Worm (Caenorhabditis elegans) whole organism, late embryonic: ENCODE results near the gene C45B11.9.
A peak's percentile ranks its signal among the peaks of the same experiment; 100 is the strongest.

Experiments
- C08G9.2 ChIP-seq: sonication (generic microtip); optimal IDR thresholded peaks from 2 replicates; lab custom pipeline; 2016; ENCODE audit warnings: mild to moderate bottlenecking, missing genetic modification characterization, moderate library complexity, missing compliant biosample characterization
- K09A11.1 ChIP-seq: sonication (generic microtip); optimal IDR thresholded peaks from 2 replicates; lab custom pipeline; 2017; ENCODE audit warnings: antibody characterized with exemption, mild to moderate bottlenecking, missing genetic modification characterization, missing compliant biosample characterization; ENCODE audit not compliant: insufficient read depth
- T23F11.4 ChIP-seq: fragments of 200-800 bp; sonication (Bioruptor generic); optimal IDR thresholded peaks from 2 replicates; lab custom pipeline; 2018; ENCODE audit warnings: mild to moderate bottlenecking, missing genetic modification characterization, missing compliant biosample characterization
- ahr-1 ChIP-seq: sonication (generic microtip); optimal IDR thresholded peaks from 2 replicates; lab custom pipeline; 2016; ENCODE audit warnings: missing genetic modification characterization, missing compliant biosample characterization
- ama-1 ChIP-seq: fragments of 150-350 bp; optimal IDR thresholded peaks from 2 replicates; lab custom pipeline; 2014
- ceh-14 ChIP-seq: sonication (generic microtip); optimal IDR thresholded peaks from 2 replicates; lab custom pipeline; 2016; ENCODE audit warnings: missing genotype, missing genetic modification characterization, missing compliant biosample characterization
- ceh-19 ChIP-seq: fragments of 200-800 bp; sonication (Bioruptor generic); optimal IDR thresholded peaks from 2 replicates; lab custom pipeline; 2018; ENCODE audit warnings: mild to moderate bottlenecking, missing genetic modification characterization, missing compliant biosample characterization
- ceh-30 ChIP-seq: fragments of 150-350 bp; optimal IDR thresholded peaks from 2 replicates; lab custom pipeline; 2014; ENCODE audit warnings: missing biosample characterization, missing genetic modification characterization
- ceh-31 ChIP-seq: sonication (generic microtip); optimal IDR thresholded peaks from 2 replicates; lab custom pipeline; 2016; ENCODE audit warnings: missing genetic modification characterization, missing compliant biosample characterization
- ceh-34 ChIP-seq: sonication (generic microtip); optimal IDR thresholded peaks from 2 replicates; lab custom pipeline; 2016; ENCODE audit warnings: mild to moderate bottlenecking, missing genetic modification characterization, missing compliant biosample characterization
- ceh-45 ChIP-seq: fragments of 200-800 bp; sonication (Bioruptor generic); IDR thresholded peaks from 2 replicates; pipeline ENCODE4 v1.3.6; 2022; ENCODE audit warnings: missing genetic modification reagents, missing genetic modification characterization, missing compliant biosample characterization
- ceh-48 ChIP-seq: sonication (generic microtip); optimal IDR thresholded peaks from 2 replicates; lab custom pipeline; 2016; ENCODE audit warnings: missing genetic modification characterization, inconsistent platforms, missing compliant biosample characterization
- che-1 ChIP-seq: sonication (generic microtip); optimal IDR thresholded peaks from 2 replicates; lab custom pipeline; 2016; ENCODE audit warnings: mild to moderate bottlenecking, missing genetic modification characterization, missing compliant biosample characterization
- dmd-4 ChIP-seq: sonication (generic microtip); optimal IDR thresholded peaks from 2 replicates; lab custom pipeline; 2016; ENCODE audit warnings: borderline replicate concordance, missing genetic modification characterization, missing compliant biosample characterization
- dve-1 ChIP-seq: sonication (generic microtip); optimal IDR thresholded peaks from 2 replicates; lab custom pipeline; 2017; ENCODE audit warnings: antibody characterized with exemption, mild to moderate bottlenecking, missing genetic modification characterization, missing compliant biosample characterization
- elt-2 ChIP-seq: sonication (generic microtip); optimal IDR thresholded peaks from 2 replicates; lab custom pipeline; 2016; ENCODE audit warnings: missing genetic modification reagents, missing genetic modification characterization, missing compliant biosample characterization
- eyg-1 ChIP-seq: sonication (generic microtip); optimal IDR thresholded peaks from 2 replicates; lab custom pipeline; 2016; ENCODE audit warnings: missing genotype, missing genetic modification characterization, missing compliant biosample characterization
- fkh-6 ChIP-seq: sonication (generic microtip); optimal IDR thresholded peaks from 2 replicates; lab custom pipeline; 2016; ENCODE audit warnings: missing genetic modification characterization, missing compliant biosample characterization
- gmeb-2 ChIP-seq: sonication (generic microtip); optimal IDR thresholded peaks from 2 replicates; lab custom pipeline; 2016; ENCODE audit warnings: missing genetic modification characterization, inconsistent platforms, missing compliant biosample characterization
- hlh-13 ChIP-seq: fragments of 200-800 bp; sonication (Bioruptor generic); optimal IDR thresholded peaks from 2 replicates; lab custom pipeline; 2018; ENCODE audit warnings: mild to moderate bottlenecking, missing genetic modification characterization, missing compliant biosample characterization
- hlh-30 ChIP-seq: sonication (generic microtip); optimal IDR thresholded peaks from 2 replicates; lab custom pipeline; 2017; ENCODE audit warnings: antibody characterized with exemption, missing genetic modification characterization, missing compliant biosample characterization; ENCODE audit not compliant: insufficient read depth
- lin-11 ChIP-seq: fragments of 200-800 bp; sonication (Bioruptor generic); optimal IDR thresholded peaks from 2 replicates; lab custom pipeline; 2018; ENCODE audit warnings: mild to moderate bottlenecking, missing genetic modification characterization, missing compliant biosample characterization
- madf-2 ChIP-seq: sonication (generic microtip); optimal IDR thresholded peaks from 2 replicates; lab custom pipeline; 2017; ENCODE audit warnings: missing genetic modification characterization, missing compliant biosample characterization
- mec-3 ChIP-seq: sonication (generic microtip); optimal IDR thresholded peaks from 2 replicates; lab custom pipeline; 2016; ENCODE audit warnings: borderline replicate concordance, missing genetic modification characterization, missing compliant biosample characterization
- nfya-1 ChIP-seq: sonication (generic microtip); optimal IDR thresholded peaks from 2 replicates; lab custom pipeline; 2017; ENCODE audit warnings: missing genetic modification characterization, mild to moderate bottlenecking, missing compliant biosample characterization, antibody characterized with exemption, moderate library complexity
- nhr-11 ChIP-seq: fragments of 150-350 bp; optimal IDR thresholded peaks from 2 replicates; lab custom pipeline; 2014; ENCODE audit warnings: missing biosample characterization, missing genetic modification characterization
- npax-4 ChIP-seq: sonication (generic microtip); optimal IDR thresholded peaks from 2 replicates; lab custom pipeline; 2016; ENCODE audit warnings: missing genetic modification characterization, missing compliant biosample characterization
- pag-3 ChIP-seq: sonication (generic microtip); optimal IDR thresholded peaks from 2 replicates; lab custom pipeline; 2016; ENCODE audit warnings: missing compliant biosample characterization, missing genetic modification characterization, borderline replicate concordance
- pqm-1 ChIP-seq: sonication (generic microtip); optimal IDR thresholded peaks from 2 replicates; lab custom pipeline; 2016; ENCODE audit warnings: missing genetic modification characterization, missing compliant biosample characterization
- pros-1 ChIP-seq: fragments of 150-350 bp; optimal IDR thresholded peaks from 2 replicates; lab custom pipeline; 2014; ENCODE audit warnings: missing biosample characterization, missing genetic modification reagents, missing genetic modification characterization
- rnt-1 ChIP-seq: sonication (generic microtip); optimal IDR thresholded peaks from 2 replicates; lab custom pipeline; 2016; ENCODE audit warnings: missing genetic modification characterization, missing compliant biosample characterization
- sdc-2 ChIP-seq: sonication (generic microtip); optimal IDR thresholded peaks from 2 replicates; lab custom pipeline; 2016; ENCODE audit warnings: missing genotype, missing genetic modification characterization, missing compliant biosample characterization
- sox-2 ChIP-seq: fragments of 200-800 bp; sonication (Bioruptor generic); IDR thresholded peaks from 2 replicates; pipeline ENCODE4 v1.3.6; 2022; ENCODE audit warnings: missing genetic modification reagents, missing genetic modification characterization, missing compliant biosample characterization
- sox-4 ChIP-seq: sonication (generic microtip); optimal IDR thresholded peaks from 2 replicates; lab custom pipeline; 2017; ENCODE audit warnings: mild to moderate bottlenecking, missing genetic modification characterization, inconsistent platforms, missing compliant biosample characterization
- tbx-2 ChIP-seq: sonication (generic microtip); optimal IDR thresholded peaks from 2 replicates; lab custom pipeline; 2016; ENCODE audit warnings: missing genetic modification characterization, missing compliant biosample characterization
- tbx-7 ChIP-seq: sonication (generic microtip); optimal IDR thresholded peaks from 2 replicates; lab custom pipeline; 2016; ENCODE audit warnings: missing genotype, missing genetic modification characterization, missing compliant biosample characterization
- unc-3 ChIP-seq, 2 experiments: fragments of 200-800 bp in 1 of 2; sonication (Bioruptor generic) in 1 of 2; sonication (generic microtip) in 1 of 2; conservative IDR thresholded peaks in 1 of 2; optimal IDR thresholded peaks in 1 of 2; 2 replicates each; pipeline versions ENCODE4 v1.3.6 to Lab custom; 2016 to 2022; ENCODE audit warnings: missing compliant biosample characterization in 2 of 2, missing genetic modification characterization in 2 of 2, missing genetic modification reagents in 1 of 2
- unc-42 ChIP-seq: sonication (generic microtip); optimal IDR thresholded peaks from 2 replicates; lab custom pipeline; 2016; ENCODE audit warnings: missing genotype, missing genetic modification characterization, missing compliant biosample characterization
- zip-5 ChIP-seq: sonication (generic microtip); optimal IDR thresholded peaks from 2 replicates; lab custom pipeline; 2016; ENCODE audit warnings: missing genetic modification characterization, missing compliant biosample characterization

The C45B11.9 gene

ce11 chrV:11040020-11040419, at the start of gene C45B11.9:
C45B11.9 (plus strand) TSS chrV:11040320.
- no peak for TF ChIP-seq gmeb-2
- TF ChIP-seq ceh-19 (GFP tag; lab: Kevin White, UChicago) = no peak
- no peak for TF ChIP-seq ceh-48 (tag; lab: Kevin White, UChicago)
- TF ChIP-seq ceh-45 = no peak
- no peak for TF ChIP-seq elt-2
- no peak for TF ChIP-seq sox-2 (GFP tag; lab: Robert Waterston, UW)
- no peak for TF ChIP-seq sdc-2
- TF ChIP-seq tbx-7 (tag; lab: Kevin White, UChicago) = no peak
- TF ChIP-seq tbx-2 (tag; lab: Kevin White, UChicago) = no peak
- no peak for TF ChIP-seq pqm-1 (tag; lab: Kevin White, UChicago)
- no peak for TF ChIP-seq sox-4
- TF ChIP-seq C08G9.2 (tag; lab: Kevin White, UChicago) = no peak
- no peak for TF ChIP-seq hlh-30
- no peak for TF ChIP-seq T23F11.4
- no peak for TF ChIP-seq ama-1
- no peak for TF ChIP-seq fkh-6 (tag; lab: Kevin White, UChicago)
- TF ChIP-seq ceh-30 (tag; lab: Kevin White, UChicago) = no peak
- TF ChIP-seq, all 69 proteins: peak for 0

- TF ChIP-seq rnt-1 = no peak
- TF ChIP-seq dve-1 = no peak
- TF ChIP-seq lin-11 = no peak
- no peak for TF ChIP-seq eyg-1 (tag; lab: Kevin White, UChicago)
- TF ChIP-seq pros-1 (tag; lab: Kevin White, UChicago) = no peak
- TF ChIP-seq sdc-2 = no peak
- TF ChIP-seq zip-5 (tag; lab: Kevin White, UChicago) = no peak
- no peak for TF ChIP-seq unc-3 (GFP tag; conservative IDR thresholded peaks at IDR 0.05; lab: Robert Waterston, UW)
- no peak for TF ChIP-seq unc-3 (tag; optimal IDR thresholded peaks at IDR 0.05; lab: Kevin White, UChicago)
- TF ChIP-seq ceh-48 (tag; lab: Kevin White, UChicago) = no peak
- TF ChIP-seq K09A11.1 (tag; lab: Kevin White, UChicago) = no peak
- no peak for TF ChIP-seq sox-4
- no peak for TF ChIP-seq madf-2 (tag; lab: Kevin White, UChicago)
- TF ChIP-seq mec-3 (tag; lab: Kevin White, UChicago) = no peak
- TF ChIP-seq hlh-13 = no peak
These were observed 48.3 kb upstream of the C45B11.9 start, which contains the start of gene frpr-9 for ce11 chrV:10991789-10992188. frpr-9 (plus strand) TSS chrV:10992089.

ce11 chrV:10998797-10999196, 41.3 kb upstream of the C45B11.9 start, which contains the start of gene F53B7.7:
F53B7.7 (plus strand) TSS chrV:10999097.
- TF ChIP-seq che-1 (tag; lab: Kevin White, UChicago) = no peak
- no peak for TF ChIP-seq ahr-1 (tag; lab: Kevin White, UChicago)
- no peak for TF ChIP-seq ceh-14 (tag; lab: Kevin White, UChicago)
- TF ChIP-seq nhr-11 (tag; lab: Kevin White, UChicago) = no peak

- TF ChIP-seq ceh-31 (tag; lab: Kevin White, UChicago) = peak; percentile 47
- no peak for TF ChIP-seq pag-3 (tag; lab: Kevin White, UChicago)
- peak; percentile 37 for TF ChIP-seq nfya-1
- TF ChIP-seq ceh-34 (tag; lab: Kevin White, UChicago) = no peak
- no peak for TF ChIP-seq dmd-4 (tag; lab: Kevin White, UChicago)
- TF ChIP-seq unc-42 (tag; lab: Kevin White, UChicago) = peak; percentile 92
- no peak for TF ChIP-seq npax-4
These were observed 39.5 kb upstream of the C45B11.9 start, which contains the start of gene isy-1 for ce11 chrV:11000650-11001049. isy-1 (minus strand) TSS chrV:11000699.
